Worm (Caenorhabditis elegans) whole organism, young adult: ENCODE results near the gene csn-5.

Experiments used
- F37B4.10 ChIP-seq: fragments of 200-800 bp; sonication (Bioruptor generic); IDR thresholded peaks from 2 replicates; pipeline ENCODE4 v1.3.6; 2022; ENCODE audit warnings: missing genetic modification characterization, missing compliant biosample characterization
- cebp-2 ChIP-seq: fragments of 200-800 bp; sonication (Bioruptor generic); IDR thresholded peaks from 2 replicates; pipeline ENCODE4 v1.3.6; 2022; ENCODE audit warnings: missing genetic modification characterization, missing compliant biosample characterization
- efl-1 ChIP-seq: fragments of 150-350 bp; optimal IDR thresholded peaks from 2 replicates; lab custom pipeline; 2014; ENCODE audit warnings: missing biosample characterization, missing genetic modification reagents, missing genetic modification characterization
- madf-6 ChIP-seq: fragments of 200-800 bp; sonication (Bioruptor generic); IDR thresholded peaks from 2 replicates; pipeline ENCODE4 v1.3.6; 2022; ENCODE audit warnings: missing genetic modification reagents, missing genetic modification characterization, missing compliant biosample characterization
- nfya-2 ChIP-seq: fragments of 200-800 bp; sonication (Bioruptor generic); IDR thresholded peaks from 2 replicates; pipeline ENCODE4 v1.3.6; 2022; ENCODE audit warnings: missing genetic modification reagents, missing genetic modification characterization, missing compliant biosample characterization
- nhr-80 ChIP-seq: sonication (generic microtip); optimal IDR thresholded peaks from 2 replicates; lab custom pipeline; 2016; ENCODE audit warnings: missing genetic modification characterization, missing compliant biosample characterization
- nhr-90 ChIP-seq: sonication (generic microtip); optimal IDR thresholded peaks from 2 replicates; lab custom pipeline; 2016; ENCODE audit warnings: missing genotype, mild to moderate bottlenecking, missing genetic modification characterization, missing compliant biosample characterization
- pha-4 ChIP-seq: fragments of 150-350 bp; sonication (generic microtip); optimal IDR thresholded peaks from 2 replicates; lab custom pipeline; 2014; ENCODE audit warnings: missing biosample characterization, missing genetic modification reagents, missing genetic modification characterization
- rpc-1 ChIP-seq, 2 experiments: fragments of 150-350 bp in 1 of 2; sonication (generic microtip) in 1 of 2; optimal IDR thresholded peaks; 2 replicates each; lab custom pipeline; 2014 to 2018; ENCODE audit warnings: missing biosample characterization in 1 of 2, missing genetic modification characterization in 1 of 2, missing genetic modification reagents in 1 of 2, missing genotype in 1 of 2
- snpc-1.3 ChIP-seq: sonication (generic microtip); optimal IDR thresholded peaks from 2 replicates; lab custom pipeline; 2017; ENCODE audit warnings: missing genetic modification characterization, mild to moderate bottlenecking, missing compliant biosample characterization, antibody characterized with exemption, moderate library complexity, missing genotype, missing genetic modification reagents; ENCODE audit not compliant: insufficient read depth
- unc-62 ChIP-seq: fragments of 150-350 bp; optimal IDR thresholded peaks from 2 replicates; lab custom pipeline; 2014; ENCODE audit warnings: missing biosample characterization, missing genetic modification reagents, missing genetic modification characterization

ce11 chrIV:5671325-5671724, 22.0 kb downstream of the csn-5 start:
- TF ChIP-seq F37B4.10 (no peak), pha-4 (tag; lab: Kevin White, UChicago) (no peak), nhr-90 (no peak), cebp-2 (GFP tag; lab: Robert Waterston, UW) (no peak), madf-6 (GFP tag; lab: Robert Waterston, UW) (no peak), efl-1 (no peak), snpc-1.3 (tag; lab: Kevin White, UChicago) (no peak), rpc-1 (optimal IDR thresholded peaks at IDR 0.05; lab: Kevin White, UChicago) (no peak), rpc-1 (tag; optimal IDR thresholded peaks at IDR 0.05; lab: Kevin White, UChicago) (no peak), unc-62 (GFP tag; lab: Kevin White, UChicago) (no peak), nfya-2 (no peak), nhr-80 (tag; lab: Kevin White, UChicago) (no peak)
